Fruit fly (Drosophila melanogaster) S2 (cell line): ENCODE data around the gene Argk2.

Experiments used
- CG8478 ChIP-seq: fragments of >200 bp; optimal IDR thresholded peaks from 2 replicates; lab custom pipeline; 2018
- CTCF ChIP-seq, 2 experiments: fragments of >200 bp; optimal IDR thresholded peaks; 2 replicates each; lab custom pipeline; 2018

Gene Argk2

DNA sequence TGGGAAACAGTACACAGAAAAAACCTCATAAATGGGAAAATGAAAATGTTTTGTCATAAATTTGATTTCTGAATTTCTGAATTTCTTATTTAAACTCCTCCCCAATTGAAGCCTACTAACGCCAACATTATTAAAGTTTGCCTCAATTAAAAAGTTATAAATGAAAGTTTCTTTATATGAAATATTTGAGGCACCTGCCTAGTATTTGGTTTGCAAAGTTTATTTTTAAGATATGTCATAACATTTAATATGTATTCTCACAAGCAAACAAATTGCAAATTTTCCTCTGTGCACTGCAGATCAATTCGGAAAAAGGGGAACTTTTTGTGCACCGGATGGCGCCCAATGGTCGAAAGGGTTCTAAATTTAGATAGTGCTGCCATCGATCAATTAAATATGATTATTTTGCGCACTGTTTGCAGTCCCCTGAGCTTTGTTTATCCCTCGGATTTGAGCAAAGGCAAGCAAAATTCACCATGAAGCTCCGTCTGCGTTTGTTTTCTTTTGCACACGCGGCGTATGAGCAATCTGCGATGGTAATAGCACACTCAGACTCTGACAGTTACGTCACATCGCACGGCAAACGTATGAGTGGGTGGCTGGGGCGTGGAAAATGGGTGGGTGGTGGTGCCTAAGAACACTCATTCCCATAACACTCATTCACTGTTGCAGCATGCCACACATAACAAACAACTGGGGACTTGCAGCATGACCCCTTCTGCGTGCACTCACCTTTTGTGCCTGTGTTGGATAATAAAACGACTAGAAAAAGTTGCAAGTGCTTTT is 17.9 kb downstream of the Argk2 start:
- TF ChIP-seq CTCF (optimal IDR thresholded peaks at IDR 0.05; lab: Kevin White, UChicago): no peak
- no peak for TF ChIP-seq CG8478 (lab: Kevin White, UChicago)

dm6 chr3L:9065997-9066441 is 18.8 kb downstream of the Argk2 start, which contains the start of gene Argk1:
Gene Argk1, minus strand, starts transcription at chr3L:9066027.
- no peak for TF ChIP-seq CTCF (optimal IDR thresholded peaks at IDR 0.05; lab: Kevin White, UChicago)
- TF ChIP-seq CG8478 (lab: Kevin White, UChicago): no peak

DNA sequence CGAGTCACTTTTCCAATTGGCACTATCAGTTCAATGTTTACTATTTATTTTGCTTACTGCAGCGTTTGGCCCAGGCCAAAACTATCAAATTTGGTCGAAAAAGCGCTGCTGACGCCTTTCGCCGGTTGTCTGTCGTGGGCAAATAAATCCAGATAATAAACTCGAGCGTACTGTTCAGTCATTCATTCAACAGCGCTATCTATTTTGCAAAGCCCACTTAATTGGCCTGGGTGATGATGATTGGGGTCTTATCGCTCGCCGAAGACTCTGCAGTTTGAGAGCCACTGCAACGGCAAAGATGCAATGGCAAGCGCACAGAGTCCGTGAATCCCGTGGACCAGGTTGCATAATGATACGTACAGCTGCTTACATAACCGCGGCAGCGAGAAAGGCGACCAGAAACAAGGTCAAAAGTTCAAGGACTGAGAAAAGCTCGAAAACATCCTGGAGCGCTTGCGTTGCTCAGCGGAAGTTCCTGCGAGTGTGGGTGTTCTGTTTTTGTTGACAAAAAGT is 19.3 kb downstream of the Argk2 start:
- TF ChIP-seq CTCF (optimal IDR thresholded peaks at IDR 0.05; lab: Kevin White, UChicago) (no peak), CG8478 (lab: Kevin White, UChicago) (no peak)

dm6 chr3L:9072062-9072730 is 25.0 kb downstream of the Argk2 start:
- TF ChIP-seq CTCF (optimal IDR thresholded peaks at IDR 0.05; lab: Kevin White, UChicago): no peak
- no peak for TF ChIP-seq CG8478 (lab: Kevin White, UChicago)

DNA sequence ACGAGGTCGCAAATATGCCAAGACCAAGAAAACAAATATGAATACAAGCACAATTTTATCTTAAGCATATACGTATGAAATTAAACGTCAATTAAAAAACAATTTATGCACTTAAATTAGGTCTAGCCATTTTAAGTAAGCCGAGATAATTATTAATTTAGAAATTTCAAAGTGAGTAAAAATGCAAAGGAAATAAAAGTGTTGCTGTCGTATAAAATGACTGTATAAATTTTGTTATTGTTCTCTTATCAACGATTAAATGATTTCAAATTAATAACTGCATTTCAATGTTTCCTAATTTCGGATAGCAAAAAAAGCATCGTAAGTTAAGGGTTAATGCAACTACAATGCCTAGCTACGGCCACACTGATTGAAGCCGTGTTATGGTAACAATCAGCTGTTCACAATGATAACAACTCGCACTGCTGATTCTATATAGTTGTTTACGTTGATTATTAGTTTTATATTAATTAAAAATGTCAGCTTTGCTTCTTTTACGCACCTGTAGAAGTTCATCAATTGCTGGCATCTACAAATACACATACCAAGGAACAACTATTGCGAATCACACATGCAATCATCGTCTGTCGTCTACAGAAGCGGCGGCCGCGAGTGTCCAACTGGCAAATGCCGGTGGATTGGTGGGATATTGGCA is 25.6 kb downstream of the Argk2 start, which contains the start of the genes CG4911 and CG4942:
TSS of gene CG4911 (minus strand) at position 1 of the 655 bp plus-strand sequence.
TSS of gene CG4942 (plus strand) at position 375 of the 655 bp plus-strand sequence.
- no peak for TF ChIP-seq CTCF (optimal IDR thresholded peaks at IDR 0.05; lab: Kevin White, UChicago)
- TF ChIP-seq CG8478 (lab: Kevin White, UChicago): no peak

- TF ChIP-seq CTCF (optimal IDR thresholded peaks at IDR 0.05; lab: Kevin White, UChicago): no peak
- TF ChIP-seq CG8478 (lab: Kevin White, UChicago): no peak
Measured at dm6 chr3L:9074285-9074684, 27.0 kb downstream of the Argk2 start, which contains the start of gene teq. Gene teq, plus strand, starts transcription at chr3L:9074643.

DNA sequence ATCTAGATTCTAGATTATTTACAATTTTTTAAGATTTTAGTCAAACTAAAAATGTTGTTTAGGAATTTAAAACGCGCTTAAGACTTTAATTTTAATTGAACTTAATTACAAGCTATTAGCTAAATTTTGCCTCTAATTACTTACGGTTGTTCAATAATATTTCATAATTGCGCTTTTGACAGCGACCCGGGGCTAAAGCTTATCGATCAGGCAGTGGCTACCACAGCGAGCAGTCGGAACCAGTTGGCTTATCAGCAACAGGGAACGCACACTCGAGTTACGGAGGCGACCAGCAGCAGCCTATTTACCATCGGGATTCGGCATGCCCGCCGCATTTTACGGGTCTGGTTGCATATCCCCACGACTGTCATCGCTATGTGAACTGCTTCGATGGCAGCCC is 27.6 kb downstream of the Argk2 start:
- TF ChIP-seq CG8478 (lab: Kevin White, UChicago): no peak
- no peak for TF ChIP-seq CTCF (optimal IDR thresholded peaks at IDR 0.05; lab: Kevin White, UChicago)

DNA sequence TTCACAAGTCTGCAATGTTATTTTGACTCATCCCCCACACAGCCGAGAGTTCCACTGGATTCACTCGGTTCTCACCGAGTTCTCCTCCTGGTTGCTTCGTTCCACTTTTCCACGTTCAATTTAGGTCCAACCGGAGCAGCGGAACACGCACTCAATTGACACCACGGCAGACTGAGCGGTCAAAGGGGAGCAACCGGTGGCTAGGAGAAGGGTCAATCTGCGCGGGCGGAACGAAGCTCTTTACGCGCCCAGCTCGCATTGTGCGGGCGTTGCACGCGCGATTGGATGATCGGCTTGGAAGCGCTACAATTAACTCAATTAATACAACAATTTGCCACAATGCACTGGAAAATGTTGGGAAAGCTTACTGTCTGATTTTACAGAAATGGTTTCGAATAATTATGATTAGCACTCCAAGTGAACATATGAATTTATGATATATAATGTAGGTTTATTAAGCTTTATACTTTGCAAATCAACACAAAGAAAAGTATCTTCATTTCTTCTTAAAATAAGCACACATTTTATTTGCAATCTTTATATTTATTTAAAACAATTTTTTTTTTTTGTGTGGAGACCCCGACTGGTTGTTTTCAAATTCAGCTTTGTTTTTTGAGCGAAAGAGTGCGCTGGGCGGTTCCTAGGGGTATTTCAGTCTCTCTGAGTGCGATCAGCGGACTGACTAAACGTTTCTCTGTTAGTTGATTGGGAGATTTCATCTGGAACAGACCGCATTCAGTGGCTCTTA is 45.3 kb downstream of the Argk2 start, which contains the start of gene CG32032:
TSS of gene CG32032 (plus strand) at position 698 of the 748 bp plus-strand sequence.
- TF ChIP-seq CTCF (optimal IDR thresholded peaks at IDR 0.05; lab: Kevin White, UChicago): no peak
- no peak for TF ChIP-seq CG8478 (lab: Kevin White, UChicago)

- TF ChIP-seq CTCF (optimal IDR thresholded peaks at IDR 0.05; lab: Kevin White, UChicago): no peak
- no peak for TF ChIP-seq CG8478 (lab: Kevin White, UChicago)
Measured at dm6 chr3L:9094980-9095425, 47.8 kb downstream of the Argk2 start.

DNA sequence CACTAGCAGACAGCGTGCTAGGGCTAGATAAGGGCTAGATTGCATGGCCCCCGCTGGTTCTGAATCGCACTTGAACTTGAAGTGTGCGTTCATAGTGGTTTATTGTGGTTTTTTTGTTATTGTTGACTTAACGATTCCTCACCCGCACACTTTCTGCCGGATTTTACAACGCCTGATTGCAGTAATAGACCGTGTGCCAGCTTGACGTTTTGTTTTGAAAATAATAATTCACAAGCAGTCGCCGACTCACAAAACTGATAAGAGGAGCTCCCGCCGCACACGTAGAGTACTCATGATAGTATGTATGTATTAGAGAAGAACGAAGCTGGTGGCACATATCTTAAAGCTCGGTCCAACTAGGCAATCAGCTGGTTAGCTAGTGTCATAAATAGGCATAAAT is 48.5 kb downstream of the Argk2 start:
- no peak for TF ChIP-seq CG8478 (lab: Kevin White, UChicago)
- TF ChIP-seq CTCF (optimal IDR thresholded peaks at IDR 0.05; lab: Kevin White, UChicago): no peak

DNA sequence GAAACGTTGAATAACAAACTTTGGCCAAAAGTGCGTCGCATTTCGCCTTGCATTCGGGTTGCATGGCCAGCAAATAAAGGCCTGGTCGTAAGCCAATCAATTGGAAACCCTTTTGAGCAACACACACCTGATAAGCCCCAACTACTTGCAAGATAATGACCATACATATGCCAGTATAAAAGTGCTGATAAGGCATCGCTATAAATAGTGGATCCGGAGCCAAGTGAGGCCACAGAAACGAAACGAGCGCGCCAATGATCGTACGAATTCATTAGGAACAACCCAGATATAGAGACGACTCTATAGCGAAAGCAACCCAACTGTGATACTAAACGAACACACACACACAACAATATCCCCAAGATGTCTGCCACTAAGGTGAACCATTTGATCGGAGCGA is 49.4 kb downstream of the Argk2 start, which contains the start of gene CG13315:
TSS of gene CG13315 (plus strand) at position 230 of the 400 bp plus-strand sequence.
- TF ChIP-seq CG8478 (lab: Kevin White, UChicago) (no peak), CTCF (optimal IDR thresholded peaks at IDR 0.05; lab: Kevin White, UChicago) (no peak)
